Worm (Caenorhabditis elegans) whole organism, mixed stage, embryonic: ENCODE data around the gene F13E9.5.

Experiments used
- M03D4.4 ChIP-seq: sonication (generic microtip); optimal IDR thresholded peaks from 2 replicates; lab custom pipeline; 2017; ENCODE audit warnings: mild to moderate bottlenecking, missing genetic modification characterization, missing compliant biosample characterization
- bed-3 ChIP-seq: fragments of 200-800 bp; sonication (Bioruptor generic); optimal IDR thresholded peaks from 3 replicates; lab custom pipeline; 2018; ENCODE audit warnings: mild to moderate bottlenecking, missing genetic modification characterization, moderate library complexity, missing compliant biosample characterization
- blmp-1 ChIP-seq: fragments of 150-350 bp; optimal IDR thresholded peaks from 2 replicates; lab custom pipeline; 2014; ENCODE audit warnings: missing biosample characterization, missing genetic modification characterization
- ceh-39 ChIP-seq: fragments of 150-350 bp; optimal IDR thresholded peaks from 2 replicates; lab custom pipeline; 2014; ENCODE audit warnings: missing biosample characterization, missing genetic modification characterization
- ceh-43 ChIP-seq: fragments of 200-800 bp; sonication (Bioruptor generic); optimal IDR thresholded peaks from 2 replicates; lab custom pipeline; 2018; ENCODE audit warnings: mild to moderate bottlenecking, missing genetic modification characterization, moderate library complexity, missing compliant biosample characterization
- ceh-83 ChIP-seq: fragments of 200-800 bp; sonication (Bioruptor generic); optimal IDR thresholded peaks from 2 replicates; lab custom pipeline; 2018; ENCODE audit warnings: mild to moderate bottlenecking, missing genetic modification characterization, missing compliant biosample characterization
- ces-1 ChIP-seq: fragments of 150-350 bp; optimal IDR thresholded peaks from 2 replicates; lab custom pipeline; 2014; ENCODE audit warnings: missing biosample characterization, missing genetic modification reagents, missing genetic modification characterization
- cnd-1 ChIP-seq: fragments of 200-800 bp; sonication (Bioruptor generic); optimal IDR thresholded peaks from 2 replicates; lab custom pipeline; 2018; ENCODE audit warnings: mild to moderate bottlenecking, missing genetic modification characterization, missing compliant biosample characterization
- drap-1 ChIP-seq: fragments of 200-800 bp; sonication (Bioruptor generic); optimal IDR thresholded peaks from 3 replicates; lab custom pipeline; 2018; ENCODE audit warnings: mild to moderate bottlenecking, missing genetic modification characterization, missing compliant biosample characterization
- elt-1 ChIP-seq: sonication (generic microtip); optimal IDR thresholded peaks from 2 replicates; lab custom pipeline; 2017; ENCODE audit warnings: missing genetic modification characterization, mild to moderate bottlenecking, missing compliant biosample characterization, antibody characterized with exemption, moderate library complexity, borderline replicate concordance; ENCODE audit not compliant: insufficient read depth
- elt-3 ChIP-seq: fragments of 150-350 bp; optimal IDR thresholded peaks from 2 replicates; lab custom pipeline; 2014; ENCODE audit warnings: missing biosample characterization, missing genetic modification characterization
- flh-1 ChIP-seq: fragments of 200-800 bp; sonication (Bioruptor generic); optimal IDR thresholded peaks from 2 replicates; lab custom pipeline; 2018; ENCODE audit warnings: mild to moderate bottlenecking, missing genetic modification characterization, moderate library complexity, missing compliant biosample characterization
- ham-2 ChIP-seq: fragments of 200-800 bp; sonication (Bioruptor generic); optimal IDR thresholded peaks from 2 replicates; lab custom pipeline; 2018; ENCODE audit warnings: mild to moderate bottlenecking, missing genetic modification characterization, missing compliant biosample characterization
- hlh-1 ChIP-seq: fragments of 150-350 bp; optimal IDR thresholded peaks from 2 replicates; lab custom pipeline; 2014; ENCODE audit warnings: missing biosample characterization, missing genetic modification reagents, missing genetic modification characterization
- lin-13 ChIP-seq: fragments of 150-350 bp; optimal IDR thresholded peaks from 2 replicates; lab custom pipeline; 2014; ENCODE audit warnings: missing biosample characterization, missing genetic modification characterization
- lin-32 ChIP-seq: fragments of 200-800 bp; sonication (Bioruptor generic); optimal IDR thresholded peaks from 2 replicates; lab custom pipeline; 2018; ENCODE audit warnings: mild to moderate bottlenecking, missing genetic modification characterization, missing compliant biosample characterization
- lsy-2 ChIP-seq: fragments of 150-350 bp; optimal IDR thresholded peaks from 2 replicates; lab custom pipeline; 2014; ENCODE audit warnings: missing biosample characterization, missing genetic modification characterization
- mab-5 ChIP-seq: fragments of 150-350 bp; optimal IDR thresholded peaks from 2 replicates; lab custom pipeline; 2014; ENCODE audit warnings: missing biosample characterization, missing genetic modification characterization
- mep-1 ChIP-seq: fragments of 150-350 bp; optimal IDR thresholded peaks from 2 replicates; lab custom pipeline; 2017; ENCODE audit warnings: missing biosample characterization, missing genetic modification reagents, missing genetic modification characterization, inconsistent platforms
- mls-2 ChIP-seq: sonication (generic microtip); optimal IDR thresholded peaks from 2 replicates; lab custom pipeline; 2016; ENCODE audit warnings: mild to moderate bottlenecking, missing genetic modification characterization, moderate library complexity, missing compliant biosample characterization
- nhr-12 ChIP-seq: fragments of 150-350 bp; optimal IDR thresholded peaks from 2 replicates; lab custom pipeline; 2014; ENCODE audit warnings: missing biosample characterization, missing genetic modification characterization
- nhr-2 ChIP-seq: fragments of 150-350 bp; optimal IDR thresholded peaks from 2 replicates; lab custom pipeline; 2014; ENCODE audit warnings: missing biosample characterization, missing genetic modification characterization
- nhr-237 ChIP-seq: fragments of 150-350 bp; optimal IDR thresholded peaks from 2 replicates; lab custom pipeline; 2014; ENCODE audit warnings: missing biosample characterization, missing genetic modification characterization
- nhr-28 ChIP-seq: fragments of 150-350 bp; optimal IDR thresholded peaks from 2 replicates; lab custom pipeline; 2014; ENCODE audit warnings: missing biosample characterization, missing genetic modification characterization
- nhr-76 ChIP-seq: sonication (generic microtip); optimal IDR thresholded peaks from 2 replicates; lab custom pipeline; 2017; ENCODE audit warnings: missing biosample characterization, missing genetic modification characterization
- pha-4 ChIP-seq: fragments of 150-350 bp; optimal IDR thresholded peaks from 2 replicates; lab custom pipeline; 2018; ENCODE audit warnings: missing biosample characterization, missing genetic modification reagents, missing genetic modification characterization
- sem-2 ChIP-seq: fragments of 200-800 bp; sonication (Bioruptor generic); optimal IDR thresholded peaks from 2 replicates; lab custom pipeline; 2018; ENCODE audit warnings: mild to moderate bottlenecking, missing genetic modification characterization, missing compliant biosample characterization
- snpc-4 ChIP-seq: fragments of 150-350 bp; optimal IDR thresholded peaks from 2 replicates; lab custom pipeline; 2014; ENCODE audit warnings: missing biosample characterization, missing genetic modification characterization
- sptf-1 ChIP-seq: sonication (generic microtip); optimal IDR thresholded peaks from 2 replicates; lab custom pipeline; 2017; ENCODE audit warnings: mild to moderate bottlenecking, missing genetic modification characterization, moderate library complexity, missing compliant biosample characterization
- tbx-8 ChIP-seq: fragments of 200-800 bp; sonication (Bioruptor generic); optimal IDR thresholded peaks from 2 replicates; lab custom pipeline; 2018; ENCODE audit warnings: mild to moderate bottlenecking, missing genetic modification characterization, moderate library complexity, missing compliant biosample characterization
- unc-120 ChIP-seq: sonication (generic microtip); optimal IDR thresholded peaks from 2 replicates; lab custom pipeline; 2017; ENCODE audit warnings: missing genetic modification characterization, missing compliant biosample characterization; ENCODE audit not compliant: poor library complexity, severe bottlenecking
- unc-39 ChIP-seq: fragments of 150-350 bp; optimal IDR thresholded peaks from 2 replicates; lab custom pipeline; 2014; ENCODE audit warnings: missing biosample characterization, missing genetic modification characterization
- unc-62 ChIP-seq: fragments of 150-350 bp; optimal IDR thresholded peaks from 2 replicates; lab custom pipeline; 2014; ENCODE audit warnings: missing biosample characterization, missing genetic modification reagents, missing genetic modification characterization
- zip-8 ChIP-seq: fragments of 150-350 bp; optimal IDR thresholded peaks from 2 replicates; lab custom pipeline; 2014; ENCODE audit warnings: missing biosample characterization, missing genetic modification characterization
- ztf-11 ChIP-seq: fragments of 150-350 bp; optimal IDR thresholded peaks from 2 replicates; lab custom pipeline; 2014; ENCODE audit warnings: missing biosample characterization, missing genetic modification characterization

Gene F13E9.5

DNA sequence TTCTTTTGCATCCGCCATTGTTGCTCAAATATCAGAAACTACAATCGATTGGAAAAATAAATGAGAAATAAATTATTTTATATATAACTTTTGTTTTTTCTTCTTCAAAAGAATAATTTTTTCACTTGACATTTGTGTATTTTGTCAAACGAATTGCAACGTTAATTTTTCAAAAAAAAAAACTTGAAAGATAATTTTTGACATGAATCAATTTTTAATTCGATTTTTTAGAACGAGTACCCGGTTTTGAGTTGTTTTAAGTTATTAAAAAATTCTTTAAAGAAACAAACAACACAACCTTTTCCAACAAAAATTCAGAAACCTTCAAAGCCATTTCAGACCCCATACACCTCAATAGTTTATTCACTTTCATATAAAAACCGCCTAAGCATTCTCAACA lies at the start of gene F13E9.5:
F13E9.5 (minus strand) TSS at position 101 of the 400 bp plus-strand sequence.
- TF ChIP-seq zip-8 (tag; lab: Kevin White, UChicago) = no peak
- no peak for TF ChIP-seq ceh-39 (tag; lab: Kevin White, UChicago)
- TF ChIP-seq ham-2 = no peak
- no peak for TF ChIP-seq tbx-8
- no peak for TF ChIP-seq blmp-1 (tag; lab: Kevin White, UChicago)
- no peak for TF ChIP-seq bed-3 (GFP tag; lab: Kevin White, UChicago)
- TF ChIP-seq hlh-1 (tag; lab: Kevin White, UChicago) = no peak
- TF ChIP-seq pha-4 (tag; lab: Kevin White, UChicago) = no peak
- no peak for TF ChIP-seq elt-3
- TF ChIP-seq ztf-11 (tag; lab: Kevin White, UChicago) = no peak

DNA sequence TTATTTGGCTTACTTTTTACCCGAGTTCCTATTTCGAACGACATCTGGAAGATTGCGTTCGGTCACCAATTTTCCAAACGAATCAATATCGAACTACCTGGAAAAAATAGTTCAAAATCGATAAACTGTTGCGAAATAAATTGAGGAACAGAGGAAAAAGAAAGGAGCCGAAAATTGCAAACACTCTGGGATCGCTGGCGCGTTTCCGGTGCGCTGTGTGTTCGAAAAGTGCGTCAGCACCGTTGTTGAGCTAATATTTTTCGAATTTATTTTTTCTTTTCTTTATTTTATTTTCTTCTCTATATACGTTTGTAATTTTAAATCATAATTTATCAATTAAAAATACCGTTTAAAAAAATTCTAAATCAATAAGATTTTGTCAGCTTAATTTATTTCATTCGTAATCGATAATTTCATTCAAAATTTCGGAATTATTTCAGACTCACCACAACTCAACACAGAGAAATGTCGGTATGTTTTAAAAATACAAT lies 48.9 kb upstream of the F13E9.5 start, which contains the start of the genes dnc-1 and lsm-7:
dnc-1 (minus strand) TSS at position 142 of the 491 bp plus-strand sequence.
lsm-7 (plus strand) TSS at position 441 of the 491 bp plus-strand sequence.
- peak; percentile 18 for TF ChIP-seq unc-120 (tag; lab: Kevin White, UChicago)
- TF ChIP-seq mep-1 (tag; lab: Kevin White, UChicago) = peak; percentile 54
- TF ChIP-seq cnd-1 (tag; lab: Kevin White, UChicago) = peak; percentile 4
- TF ChIP-seq drap-1 = no peak
- TF ChIP-seq pha-4 (tag; lab: Kevin White, UChicago) = no peak
- no peak for TF ChIP-seq M03D4.4 (tag; lab: Kevin White, UChicago)
- no peak for TF ChIP-seq nhr-76 (tag; lab: Kevin White, UChicago)
- TF ChIP-seq ceh-83 (GFP tag; lab: Kevin White, UChicago) = no peak
- TF ChIP-seq lsy-2 (tag; lab: Kevin White, UChicago) = peak; percentile 71
- no peak for TF ChIP-seq sptf-1 (tag; lab: Kevin White, UChicago)
- TF ChIP-seq flh-1 (GFP tag; lab: Kevin White, UChicago) = no peak
- TF ChIP-seq ceh-39 (tag; lab: Kevin White, UChicago) = peak; percentile 15
- TF ChIP-seq mls-2 (tag; lab: Kevin White, UChicago) = peak; percentile 24
- no peak for TF ChIP-seq ham-2
- TF ChIP-seq snpc-4 (tag; lab: Kevin White, UChicago) = no peak
- TF ChIP-seq nhr-2 = no peak
- TF ChIP-seq ceh-43 (GFP tag; lab: Kevin White, UChicago) = no peak
- no peak for TF ChIP-seq nhr-237 (tag; lab: Kevin White, UChicago)
- no peak for TF ChIP-seq lin-13

DNA sequence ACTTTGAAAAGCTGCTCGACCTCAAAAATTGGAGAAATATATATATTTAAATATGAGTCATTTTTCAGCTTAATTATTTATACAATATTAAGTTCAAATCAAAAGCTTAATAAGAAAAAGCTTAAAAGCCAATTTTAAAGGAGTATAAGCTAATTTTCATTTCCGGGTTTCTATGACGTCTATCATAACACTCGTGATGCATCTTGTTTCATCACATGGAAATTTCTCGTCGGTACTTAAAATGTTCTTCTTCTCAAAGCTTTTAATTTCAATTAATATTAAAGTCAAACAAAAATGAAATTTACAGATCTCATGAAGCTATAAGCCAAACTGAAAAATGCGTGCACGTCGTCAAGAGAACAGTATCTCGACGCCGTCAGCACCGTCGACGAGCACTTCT lies 35.6 kb upstream of the F13E9.5 start, which contains the start of gene rbr-2:
rbr-2 (plus strand) TSS at position 301 of the 400 bp plus-strand sequence.
- TF ChIP-seq ceh-39 (tag; lab: Kevin White, UChicago) (no peak), flh-1 (GFP tag; lab: Kevin White, UChicago) (no peak), elt-1 (tag; lab: Kevin White, UChicago) (no peak), elt-3 (no peak), nhr-237 (tag; lab: Kevin White, UChicago) (no peak), sptf-1 (tag; lab: Kevin White, UChicago) (no peak), nhr-28 (tag; lab: Kevin White, UChicago) (no peak), snpc-4 (tag; lab: Kevin White, UChicago) (no peak), zip-8 (tag; lab: Kevin White, UChicago) (no peak), lsy-2 (tag; lab: Kevin White, UChicago) (no peak), drap-1 (no peak), pha-4 (tag; lab: Kevin White, UChicago) (no peak)
- TF ChIP-seq, all 35 proteins: peak for 0

DNA sequence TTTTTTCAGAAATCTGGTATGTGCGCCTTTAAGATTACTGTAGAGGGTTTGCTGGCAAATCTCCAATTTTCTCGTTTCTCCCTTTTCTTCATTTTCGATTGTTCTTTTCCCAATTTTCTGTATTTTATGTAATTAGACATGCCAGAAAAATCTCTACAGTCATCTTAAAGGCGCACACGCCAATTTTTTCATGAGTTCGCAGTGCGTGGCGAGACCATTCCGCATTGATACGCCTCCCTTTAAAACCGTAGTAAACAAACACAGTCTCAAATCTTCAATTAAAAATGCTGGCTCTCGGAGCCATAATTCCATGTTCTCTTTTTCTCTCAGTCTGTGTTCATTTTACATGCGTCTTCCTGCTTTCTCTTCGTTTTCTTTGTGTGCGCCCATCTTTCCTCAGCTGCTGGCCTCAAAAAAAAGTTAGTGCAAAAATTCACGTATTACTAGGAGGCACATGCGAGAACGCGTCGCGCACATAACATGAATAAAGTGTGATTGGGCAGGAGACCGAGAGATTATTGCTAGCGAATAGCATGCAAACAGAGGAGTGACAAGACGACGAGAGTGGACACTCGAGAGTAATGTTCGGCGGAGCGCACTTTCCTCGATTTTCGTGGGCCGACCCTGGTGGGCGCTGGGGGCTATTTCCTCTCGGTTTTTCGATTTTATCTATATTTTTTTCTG lies 34.9 kb upstream of the F13E9.5 start:
- TF ChIP-seq ceh-43 (GFP tag; lab: Kevin White, UChicago) (no peak), ztf-11 (tag; lab: Kevin White, UChicago) (no peak), mls-2 (tag; lab: Kevin White, UChicago) (peak; percentile 48), unc-39 (no peak), elt-3 (no peak), ces-1 (GFP tag; lab: Kevin White, UChicago) (peak; percentile 79), M03D4.4 (tag; lab: Kevin White, UChicago) (peak; percentile 30), mep-1 (tag; lab: Kevin White, UChicago) (peak; percentile 40), blmp-1 (tag; lab: Kevin White, UChicago) (no peak), lin-13 (no peak), sem-2 (no peak), lsy-2 (tag; lab: Kevin White, UChicago) (peak; percentile 21), ham-2 (no peak), elt-1 (tag; lab: Kevin White, UChicago) (peak; percentile 27), unc-62 (peak; percentile 14), mab-5 (no peak), nhr-237 (tag; lab: Kevin White, UChicago) (peak; percentile 20), bed-3 (GFP tag; lab: Kevin White, UChicago) (no peak), ceh-39 (tag; lab: Kevin White, UChicago) (peak; percentile 32), flh-1 (GFP tag; lab: Kevin White, UChicago) (no peak), zip-8 (tag; lab: Kevin White, UChicago) (no peak), unc-120 (tag; lab: Kevin White, UChicago) (peak; percentile 13), nhr-2 (no peak), nhr-28 (tag; lab: Kevin White, UChicago) (no peak), ceh-83 (GFP tag; lab: Kevin White, UChicago) (no peak), nhr-76 (tag; lab: Kevin White, UChicago) (no peak), sptf-1 (tag; lab: Kevin White, UChicago) (no peak), cnd-1 (tag; lab: Kevin White, UChicago) (no peak), tbx-8 (no peak), nhr-12 (tag; lab: Kevin White, UChicago) (no peak), pha-4 (tag; lab: Kevin White, UChicago) (peak; percentile 39), hlh-1 (tag; lab: Kevin White, UChicago) (peak; percentile 45), lin-32 (GFP tag; lab: Kevin White, UChicago) (no peak), drap-1 (no peak), snpc-4 (tag; lab: Kevin White, UChicago) (no peak)
